Worm (Caenorhabditis elegans): ENCODE results near the gene Y51H4A.6.

DNA sequence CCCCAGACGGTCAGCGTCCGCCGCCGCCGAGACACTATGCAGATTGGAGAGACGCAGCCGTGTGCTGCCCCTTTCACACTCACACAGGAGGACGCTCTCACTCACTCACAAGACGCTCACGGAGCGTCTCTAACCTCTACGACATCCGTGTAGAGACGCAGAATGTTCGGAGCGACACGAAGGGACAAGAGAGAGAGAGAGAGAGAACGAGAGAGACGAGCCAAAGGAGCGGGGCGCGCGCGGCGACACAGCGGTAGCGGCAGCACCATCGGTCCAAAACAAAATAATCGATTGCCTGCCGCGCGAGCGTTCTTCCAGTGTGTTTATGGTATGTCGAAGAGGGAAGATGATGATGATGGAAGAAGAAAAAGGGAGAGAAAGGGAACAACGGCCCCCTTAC, 41.1 kb upstream of the Y51H4A.6 start:
- TF ChIP-seq unc-39 (tag; optimal IDR thresholded peaks at IDR 0.05) (no peak), nhr-129 (tag; optimal IDR thresholded peaks at IDR 0.05) (peak; percentile 92)
